Worm (Caenorhabditis elegans) whole organism, L1 larva: ENCODE data around the gene C32D5.11.

Experiments used
- C16A3.4 ChIP-seq: fragments of 150-350 bp; optimal IDR thresholded peaks from 2 replicates; lab custom pipeline; 2014; ENCODE audit warnings: missing biosample characterization, missing genetic modification characterization
- ceh-82 ChIP-seq, 3 experiments: fragments of 150-350 bp in 1 of 3; sonication (generic microtip) in 2 of 3; optimal IDR thresholded peaks; 2 replicates each; lab custom pipeline; 2014 to 2017; ENCODE audit warnings: missing biosample characterization in 3 of 3, missing genetic modification characterization in 3 of 3
- ces-1 ChIP-seq: fragments of 150-350 bp; optimal IDR thresholded peaks from 2 replicates; lab custom pipeline; 2014; ENCODE audit warnings: missing biosample characterization, missing genetic modification reagents, missing genetic modification characterization
- efl-1 ChIP-seq, 4 experiments: fragments of 150-350 bp; optimal IDR thresholded peaks in 3 of 4; peaks in 1 of 4; 1 replicate in 1 of 4; 2 replicates in 3 of 4; lab custom pipeline; 2014; ENCODE audit warnings: missing biosample characterization in 2 of 4, missing genetic modification characterization in 2 of 4, missing genetic modification reagents in 2 of 4
- egl-27 ChIP-seq, 2 experiments: fragments of 150-350 bp in 1 of 2; sonication (generic microtip); optimal IDR thresholded peaks; 3 replicates each; lab custom pipeline; 2017 to 2018; ENCODE audit warnings: missing biosample characterization in 2 of 2, missing genetic modification characterization in 2 of 2, missing genetic modification reagents in 2 of 2
- irx-1 ChIP-seq: sonication (generic microtip); optimal IDR thresholded peaks from 2 replicates; lab custom pipeline; 2016; ENCODE audit warnings: missing genetic modification characterization, missing compliant biosample characterization
- isw-1 ChIP-seq: fragments of 200-800 bp; sonication (Bioruptor generic); IDR thresholded peaks from 2 replicates; pipeline ENCODE4 v1.3.6; 2022; ENCODE audit warnings: missing genetic modification characterization, missing compliant biosample characterization
- jun-1 ChIP-seq: fragments of 150-350 bp; optimal IDR thresholded peaks from 2 replicates; lab custom pipeline; 2014; ENCODE audit warnings: missing biosample characterization, missing genetic modification reagents, missing genetic modification characterization
- mdl-1 ChIP-seq, 2 experiments: fragments of 150-350 bp; optimal IDR thresholded peaks; 2 replicates each; lab custom pipeline; 2014 to 2017; ENCODE audit warnings: missing biosample characterization in 2 of 2, missing genetic modification characterization in 2 of 2, inconsistent platforms in 1 of 2
- nhr-19 ChIP-seq: fragments of 200-800 bp; sonication (Bioruptor generic); conservative IDR thresholded peaks from 2 replicates; pipeline ENCODE4 v1.3.6; 2022; ENCODE audit warnings: missing genetic modification characterization, missing compliant biosample characterization
- nhr-20 ChIP-seq: sonication (generic microtip); optimal IDR thresholded peaks from 2 replicates; lab custom pipeline; 2016; ENCODE audit warnings: mild to moderate bottlenecking, missing genetic modification characterization, missing compliant biosample characterization
- nhr-28 ChIP-seq: fragments of 150-350 bp; optimal IDR thresholded peaks from 2 replicates; lab custom pipeline; 2014; ENCODE audit warnings: missing biosample characterization, missing genetic modification characterization
- nhr-84 ChIP-seq: sonication (generic microtip); optimal IDR thresholded peaks from 2 replicates; lab custom pipeline; 2017; ENCODE audit warnings: missing biosample characterization, missing genetic modification characterization
- pax-3 ChIP-seq: fragments of 200-800 bp; sonication (Bioruptor generic); optimal IDR thresholded peaks from 2 replicates; lab custom pipeline; 2018; ENCODE audit warnings: mild to moderate bottlenecking, missing genetic modification characterization, moderate library complexity, missing compliant biosample characterization
- rnt-1 ChIP-seq: sonication (generic microtip); optimal IDR thresholded peaks from 2 replicates; lab custom pipeline; 2016; ENCODE audit warnings: mild to moderate bottlenecking, missing genetic modification characterization, moderate library complexity, missing compliant biosample characterization
- snu-23 ChIP-seq: sonication (generic microtip); optimal IDR thresholded peaks from 2 replicates; lab custom pipeline; 2016; ENCODE audit warnings: missing genetic modification characterization, missing compliant biosample characterization
- sox-4 ChIP-seq: sonication (generic microtip); optimal IDR thresholded peaks from 2 replicates; lab custom pipeline; 2016; ENCODE audit warnings: missing genetic modification characterization, missing compliant biosample characterization
- sup-37 ChIP-seq: fragments of 200-800 bp; sonication (Bioruptor generic); optimal IDR thresholded peaks from 2 replicates; lab custom pipeline; 2018; ENCODE audit warnings: mild to moderate bottlenecking, missing genetic modification characterization, missing compliant biosample characterization
- tlp-1 ChIP-seq: fragments of 150-350 bp; optimal IDR thresholded peaks from 2 replicates; lab custom pipeline; 2014; ENCODE audit warnings: missing biosample characterization, missing genetic modification characterization
- vab-15 ChIP-seq: sonication (generic microtip); optimal IDR thresholded peaks from 2 replicates; lab custom pipeline; 2017; ENCODE audit warnings: missing genotype, mild to moderate bottlenecking, missing genetic modification characterization, missing compliant biosample characterization

C32D5.11 gene

DNA sequence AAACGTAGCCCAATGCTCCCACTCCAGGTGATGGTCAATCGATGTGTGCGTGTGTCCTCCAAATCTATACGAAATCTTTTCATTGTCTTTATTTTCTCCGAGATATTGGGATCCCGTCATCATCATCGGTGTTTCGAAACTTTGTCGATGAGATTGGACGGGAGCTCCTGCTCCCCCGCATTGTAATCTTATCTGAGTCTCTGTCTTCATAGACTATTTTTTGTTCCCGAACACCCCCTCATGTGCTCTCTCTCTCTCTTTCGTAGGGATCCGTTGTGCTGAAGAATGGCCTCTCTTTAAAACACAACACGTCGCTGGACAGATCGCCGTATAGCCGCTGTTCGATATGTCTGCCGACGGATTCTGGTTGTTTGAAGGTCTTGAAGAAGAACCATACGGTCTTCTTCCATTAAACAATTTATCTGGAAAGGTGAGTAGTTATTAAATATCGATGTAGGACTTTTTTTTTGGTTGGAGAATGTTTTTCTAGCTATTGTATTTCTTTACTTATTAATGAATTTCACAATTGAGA lies 52.0 kb downstream of the C32D5.11 start, which contains the start of gene C29F5.1 (continued):
- no peak for TF ChIP-seq ceh-82 (tag; optimal IDR thresholded peaks at IDR 0.05; lab: Kevin White, UChicago)
- no peak for TF ChIP-seq nhr-19 (GFP tag; lab: Robert Waterston, UW)
- no peak for TF ChIP-seq pax-3
- TF ChIP-seq tlp-1 (tag; lab: Kevin White, UChicago) = no peak
- no peak for TF ChIP-seq egl-27 (tag; optimal IDR thresholded peaks at IDR 0.05; lab: Kevin White, UChicago)
- no peak for TF ChIP-seq efl-1 (optimal IDR thresholded peaks at IDR 0.05; lab: Kevin White, UChicago)
- peak in 1 of 2 experiments; percentile 92 for TF ChIP-seq efl-1 (GFP tag; optimal IDR thresholded peaks at IDR 0.05 in 1 of 2; lab: Kevin White, UChicago)
- peak; percentile 20 for TF ChIP-seq snu-23 (GFP tag; lab: Kevin White, UChicago)
- TF ChIP-seq irx-1 (tag; lab: Kevin White, UChicago) = no peak
- no peak for TF ChIP-seq vab-15 (tag; lab: Kevin White, UChicago)
- TF ChIP-seq mdl-1 (tag; optimal IDR thresholded peaks at IDR 0.05; lab: Kevin White, UChicago) = peak in 1 of 2 experiments; percentile 0
- no peak for TF ChIP-seq nhr-28 (tag; lab: Kevin White, UChicago)
- TF ChIP-seq nhr-84 (tag; lab: Kevin White, UChicago) = no peak
- TF ChIP-seq C16A3.4 (tag; lab: Kevin White, UChicago) = no peak
- TF ChIP-seq sup-37 = no peak
- TF ChIP-seq rnt-1 (tag; lab: Kevin White, UChicago) = peak; percentile 50
- TF ChIP-seq sox-4 (tag; lab: Kevin White, UChicago) = no peak
- TF ChIP-seq jun-1 = no peak
- no peak for TF ChIP-seq nhr-20 (tag; lab: Kevin White, UChicago)
- TF ChIP-seq ces-1 (GFP tag; lab: Kevin White, UChicago) = no peak
- no peak for TF ChIP-seq isw-1 (GFP tag; lab: Robert Waterston, UW)
